Fruit fly (Drosophila melanogaster) whole organism, embryonic: ENCODE results near the gene CG10011.
A peak's percentile ranks its signal among the peaks of the same experiment; 100 is the strongest.

ENCODE experiments used
- Adf1 ChIP-seq: fragments of 200-800 bp; sonication (Bioruptor generic); IDR thresholded peaks from 2 replicates; pipeline ENCODE4 v1.3.6; 2022; ENCODE audit warnings: missing biosample characterization, missing genetic modification characterization
- CG11504 ChIP-seq: fragments of 200-800 bp; sonication (Bioruptor generic); optimal IDR thresholded peaks from 3 replicates; lab custom pipeline; 2019; ENCODE audit warnings: missing biosample characterization, mild to moderate bottlenecking, missing genetic modification characterization, moderate library complexity
- CG11560 ChIP-seq: fragments of 200-800 bp; sonication (Bioruptor generic); IDR thresholded peaks from 3 replicates; pipeline ENCODE4 v1.3.6; 2022; ENCODE audit warnings: missing biosample characterization, missing genetic modification characterization
- CG11696 ChIP-seq: fragments of 200-800 bp; sonication (Bioruptor generic); IDR thresholded peaks from 2 replicates; pipeline ENCODE4 v1.3.6; 2022; ENCODE audit warnings: missing biosample characterization, missing genetic modification characterization
- CG12744 ChIP-seq: fragments of 200-800 bp; sonication (Bioruptor generic); optimal IDR thresholded peaks from 2 replicates; lab custom pipeline; 2016; ENCODE audit warnings: missing biosample characterization, missing genetic modification characterization
- CG13424 ChIP-seq: fragments of 200-800 bp; sonication (Bioruptor generic); optimal IDR thresholded peaks from 2 replicates; lab custom pipeline; 2019; ENCODE audit warnings: missing biosample characterization, mild to moderate bottlenecking, missing genetic modification characterization, moderate library complexity
- CG15601 ChIP-seq: fragments of 200-800 bp; sonication (Bioruptor generic); optimal IDR thresholded peaks from 3 replicates; lab custom pipeline; 2019; ENCODE audit warnings: missing biosample characterization, mild to moderate bottlenecking, missing genetic modification characterization, moderate library complexity
- CG1792 ChIP-seq: fragments of 200-800 bp; sonication (Bioruptor generic); optimal IDR thresholded peaks from 2 replicates; lab custom pipeline; 2016; ENCODE audit warnings: missing biosample characterization, missing genetic modification characterization
- CG18262 ChIP-seq: fragments of 200-800 bp; optimal IDR thresholded peaks from 3 replicates; lab custom pipeline; 2019; ENCODE audit warnings: missing biosample characterization, mild to moderate bottlenecking, missing genetic modification characterization, moderate library complexity
- CG2129 ChIP-seq: fragments of 200-800 bp; sonication (Bioruptor generic); IDR thresholded peaks from 2 replicates; pipeline ENCODE4 v1.3.6; 2022; ENCODE audit warnings: missing biosample characterization, missing genetic modification characterization; ENCODE audit not compliant: partially characterized antibody
- CG2202 ChIP-seq: fragments of 200-800 bp; sonication (Bioruptor generic); optimal IDR thresholded peaks from 2 replicates; lab custom pipeline; 2018; ENCODE audit warnings: missing biosample characterization, mild to moderate bottlenecking, missing genetic modification characterization
- CG32767 ChIP-seq: fragments of 200-800 bp; sonication (Bioruptor generic); IDR thresholded peaks from 2 replicates; pipeline ENCODE4 v1.3.6; 2022; ENCODE audit warnings: missing biosample characterization, missing genetic modification characterization
- CG32772 ChIP-seq: fragments of 200-800 bp; sonication (Bioruptor generic); IDR thresholded peaks from 2 replicates; pipeline ENCODE4 v1.3.6; 2022; ENCODE audit warnings: missing biosample characterization, missing genetic modification characterization
- CG4360 ChIP-seq: fragments of 200-800 bp; sonication (Bioruptor generic); IDR thresholded peaks from 2 replicates; pipeline ENCODE4 v1.3.6; 2022; ENCODE audit warnings: missing biosample characterization, missing genetic modification characterization
- CG8281 ChIP-seq: fragments of 200-800 bp; sonication (Bioruptor generic); optimal IDR thresholded peaks from 2 replicates; lab custom pipeline; 2018; ENCODE audit warnings: missing biosample characterization, mild to moderate bottlenecking, missing genetic modification characterization, moderate library complexity
- CG8388 ChIP-seq: fragments of 200-800 bp; sonication (Bioruptor generic); optimal IDR thresholded peaks from 2 replicates; lab custom pipeline; 2019; ENCODE audit warnings: missing biosample characterization, mild to moderate bottlenecking, missing genetic modification characterization, moderate library complexity
- CG8924 ChIP-seq: fragments of 200-800 bp; optimal IDR thresholded peaks from 3 replicates; lab custom pipeline; 2019; ENCODE audit warnings: missing biosample characterization, mild to moderate bottlenecking, missing genetic modification characterization, moderate library complexity
- CoRest ChIP-seq: fragments of 200-800 bp; sonication (Bioruptor generic); optimal IDR thresholded peaks from 3 replicates; lab custom pipeline; 2018; ENCODE audit warnings: missing biosample characterization, mild to moderate bottlenecking, missing genetic modification characterization, moderate library complexity
- Ets65A ChIP-seq: fragments of 200-800 bp; sonication (Bioruptor generic); peaks from one replicate; lab custom pipeline; 2016; ENCODE audit warnings: missing biosample characterization, missing genetic modification characterization
- Gug ChIP-seq: fragments of 200-800 bp; sonication (Bioruptor generic); IDR thresholded peaks from 4 replicates; pipeline ENCODE4 v1.3.6; 2022; ENCODE audit warnings: missing biosample characterization, missing genetic modification characterization
- H2.0 ChIP-seq: fragments of 200-800 bp; sonication (Bioruptor generic); IDR thresholded peaks from 2 replicates; pipeline ENCODE4 v1.3.6; 2022; ENCODE audit warnings: missing biosample characterization, missing genetic modification characterization
- HHEX ChIP-seq: fragments of 200-800 bp; sonication (Bioruptor generic); optimal IDR thresholded peaks from 3 replicates; lab custom pipeline; 2017; ENCODE audit warnings: missing biosample characterization, mild to moderate bottlenecking, missing genetic modification characterization, missing genetic modification reagents
- Hr3 ChIP-seq: fragments of 200-800 bp; sonication (Bioruptor generic); optimal IDR thresholded peaks from 3 replicates; lab custom pipeline; 2016; ENCODE audit warnings: missing biosample characterization, missing genetic modification characterization
- MTF-1 ChIP-seq: fragments of 200-800 bp; sonication (Bioruptor generic); optimal IDR thresholded peaks from 2 replicates; lab custom pipeline; 2018; ENCODE audit warnings: missing biosample characterization, mild to moderate bottlenecking, missing genetic modification characterization, borderline replicate concordance
- Mes4 ChIP-seq: fragments of 200-800 bp; sonication (Bioruptor generic); optimal IDR thresholded peaks from 2 replicates; lab custom pipeline; 2016; ENCODE audit warnings: missing biosample characterization, missing genetic modification characterization
- NFAT ChIP-seq: fragments of 200-800 bp; sonication (Bioruptor generic); IDR thresholded peaks from 2 replicates; pipeline ENCODE4 v1.3.6; 2022; ENCODE audit warnings: missing biosample characterization, missing genetic modification characterization
- Pdp1 ChIP-seq, 2 experiments: fragments of 200-800 bp; sonication (Bioruptor generic); optimal IDR thresholded peaks; 3 replicates each; lab custom pipeline; 2016; ENCODE audit warnings: missing biosample characterization in 2 of 2, missing genetic modification characterization in 2 of 2, mild to moderate bottlenecking in 1 of 2, moderate library complexity in 1 of 2
- Rfx ChIP-seq: fragments of 200-800 bp; sonication (Bioruptor generic); IDR thresholded peaks from 2 replicates; pipeline ENCODE4 v1.3.6; 2022; ENCODE audit warnings: missing biosample characterization, missing genetic modification characterization
- Spps ChIP-seq: fragments of 200-800 bp; sonication (Bioruptor generic); optimal IDR thresholded peaks from 2 replicates; lab custom pipeline; 2018; ENCODE audit warnings: missing biosample characterization, mild to moderate bottlenecking, missing genetic modification characterization
- bsh ChIP-seq, 2 experiments: fragments of 200-800 bp; sonication (Bioruptor generic); optimal IDR thresholded peaks; 2 replicates each; lab custom pipeline; 2017 to 2018; ENCODE audit warnings: mild to moderate bottlenecking in 2 of 2, missing biosample characterization in 2 of 2, missing genetic modification characterization in 2 of 2, moderate library complexity in 1 of 2
- croc ChIP-seq: fragments of 200-800 bp; sonication (Bioruptor generic); conservative IDR thresholded peaks from 3 replicates; pipeline ENCODE4 v1.3.6; 2022; ENCODE audit warnings: missing biosample characterization, missing genetic modification characterization
- fd102C ChIP-seq: fragments of 200-800 bp; sonication (Bioruptor generic); optimal IDR thresholded peaks from 2 replicates; lab custom pipeline; 2018; ENCODE audit warnings: missing biosample characterization, mild to moderate bottlenecking, missing genetic modification characterization, moderate library complexity
- hbn ChIP-seq: fragments of 200-800 bp; sonication (Bioruptor generic); IDR thresholded peaks from 2 replicates; pipeline ENCODE4 v1.3.6; 2022; ENCODE audit warnings: missing biosample characterization, missing genetic modification characterization; ENCODE audit not compliant: partially characterized antibody
- hkb ChIP-seq, 2 experiments: fragments of 200-800 bp in 1 of 2; fragments of >200 bp in 1 of 2; sonication (Bioruptor generic) in 1 of 2; IDR thresholded peaks in 1 of 2; optimal IDR thresholded peaks in 1 of 2; 2 replicates each; pipeline versions ENCODE4 v1.3.6 to Lab custom; 2017 to 2022; ENCODE audit warnings: missing biosample characterization in 1 of 2, missing genetic modification characterization in 1 of 2
- hth ChIP-seq: fragments of >200 bp; optimal IDR thresholded peaks from 2 replicates; lab custom pipeline; 2017; ENCODE audit warnings: inconsistent platforms
- kni ChIP-seq: fragments of 200-800 bp; sonication (Bioruptor generic); optimal IDR thresholded peaks from 3 replicates; lab custom pipeline; 2017; ENCODE audit warnings: mild to moderate bottlenecking, missing biosample characterization, missing genetic modification reagents, missing genetic modification characterization
- pros ChIP-seq: fragments of 200-800 bp; sonication (Bioruptor generic); optimal IDR thresholded peaks from 3 replicates; lab custom pipeline; 2019; ENCODE audit warnings: missing biosample characterization, mild to moderate bottlenecking, missing genetic modification characterization, moderate library complexity
- ranshi ChIP-seq: fragments of 200-800 bp; sonication (Bioruptor generic); IDR thresholded peaks from 2 replicates; pipeline ENCODE4 v1.3.6; 2022; ENCODE audit warnings: missing biosample characterization, missing genetic modification characterization
- shn ChIP-seq: fragments of 200-800 bp; sonication (Bioruptor generic); optimal IDR thresholded peaks from 3 replicates; lab custom pipeline; 2016; ENCODE audit warnings: missing biosample characterization, missing genetic modification characterization
- sima ChIP-seq: fragments of 200-800 bp; sonication (Bioruptor generic); optimal IDR thresholded peaks from 2 replicates; lab custom pipeline; 2016; ENCODE audit warnings: missing biosample characterization, missing genetic modification characterization
- sqz ChIP-seq: fragments of 200-800 bp; sonication (Bioruptor generic); optimal IDR thresholded peaks from 3 replicates; lab custom pipeline; 2018; ENCODE audit warnings: missing biosample characterization, mild to moderate bottlenecking, missing genetic modification characterization
- trem ChIP-seq: fragments of 200-800 bp; optimal IDR thresholded peaks from 3 replicates; lab custom pipeline; 2019; ENCODE audit warnings: missing biosample characterization, mild to moderate bottlenecking, missing genetic modification characterization, moderate library complexity
- twi ChIP-seq: fragments of 200-800 bp; optimal IDR thresholded peaks from 2 replicates; lab custom pipeline; 2019; ENCODE audit warnings: missing biosample characterization, mild to moderate bottlenecking, missing genetic modification characterization, moderate library complexity

CG10011 gene

dm6 chr3R:28631753-28632152 lies 3.1 kb downstream of the CG10011 start (continued):
- TF ChIP-seq ranshi (GFP tag; lab: Robert Waterston, UW), result peak; percentile 64; the same call in 1 of the 2 replicates
- no peak for TF ChIP-seq pros (GFP tag; lab: Kevin White, UChicago)
- TF ChIP-seq fd102C, result peak; percentile 69
- peak; percentile 53; the same call in 3 of the 4 replicates for TF ChIP-seq Gug (GFP tag; lab: Robert Waterston, UW)
- no peak for TF ChIP-seq hbn (GFP tag; lab: Robert Waterston, UW)
- peak; percentile 71 for TF ChIP-seq CG11504 (tag; lab: Kevin White, UChicago)
- no peak for TF ChIP-seq NFAT
- no peak for TF ChIP-seq CG8281 (tag; lab: Kevin White, UChicago)
- peak; percentile 9 for TF ChIP-seq CG13424 (tag; lab: Kevin White, UChicago)
- TF ChIP-seq trem (tag; lab: Kevin White, UChicago), result peak; percentile 46
- TF ChIP-seq CG2129 (GFP tag; lab: Robert Waterston, UW), result no peak
- TF ChIP-seq bsh (GFP tag; optimal IDR thresholded peaks at IDR 0.05; lab: Kevin White, UChicago), result peak in 1 of 2 experiments; percentile 40
- TF ChIP-seq Hr3, result peak; percentile 41
- peak; percentile 44; the same call in 1 of the 2 replicates for TF ChIP-seq CG32772 (GFP tag; lab: Robert Waterston, UW)
- TF ChIP-seq Rfx (GFP tag; lab: Robert Waterston, UW), result peak; percentile 51; the same call in 1 of the 2 replicates
- TF ChIP-seq croc (GFP tag; lab: Robert Waterston, UW), result peak; percentile 39; the same call in 1 of the 3 replicates
- no peak for TF ChIP-seq Adf1 (GFP tag; lab: Robert Waterston, UW)
- TF ChIP-seq CG4360 (GFP tag; lab: Robert Waterston, UW), result no peak
- TF ChIP-seq CG1792 (GFP tag; lab: Kevin White, UChicago), result peak; percentile 59
- TF ChIP-seq Mes4 (GFP tag; lab: Kevin White, UChicago), result peak; percentile 16
- TF ChIP-seq kni, result no peak
- TF ChIP-seq H2.0 (GFP tag; lab: Robert Waterston, UW), result peak; percentile 55
- TF ChIP-seq twi (tag; lab: Kevin White, UChicago), result peak; percentile 60
- TF ChIP-seq shn (GFP tag; lab: Kevin White, UChicago), result no peak
- TF ChIP-seq CG32767 (GFP tag; lab: Robert Waterston, UW), result no peak
- no peak for TF ChIP-seq CG2202 (tag; lab: Kevin White, UChicago)
- TF ChIP-seq CoRest, result peak; percentile 26
- TF ChIP-seq hkb (optimal IDR thresholded peaks at IDR 0.05; lab: Kevin White, UChicago), result no peak
- peak; percentile 50; the same call in 1 of the 2 replicates for TF ChIP-seq hkb (GFP tag; IDR thresholded peaks at IDR 0.05; lab: Robert Waterston, UW)
- TF ChIP-seq Spps, result peak; percentile 24
- TF ChIP-seq CG18262 (tag; lab: Kevin White, UChicago), result peak; percentile 60
- no peak for TF ChIP-seq CG12744 (GFP tag; lab: Kevin White, UChicago)
- 0 out of 2 replicates have a peak, but pooled peaks have one; percentile 20 for TF ChIP-seq CG11696 (GFP tag; lab: Robert Waterston, UW)
- no peak for TF ChIP-seq hth
- peak; percentile 4 for TF ChIP-seq HHEX (GFP tag; lab: Kevin White, UChicago)
- no peak for TF ChIP-seq CG15601 (tag; lab: Kevin White, UChicago)
- TF ChIP-seq CG8924 (tag; lab: Kevin White, UChicago), result peak; percentile 68
- no peak for TF ChIP-seq CG11560 (tag; lab: Robert Waterston, UW)
- peak; percentile 52 for TF ChIP-seq CG8388 (GFP tag; lab: Kevin White, UChicago)
- peak; percentile 90 for TF ChIP-seq Ets65A (GFP tag; lab: Kevin White, UChicago)
- TF ChIP-seq MTF-1, result peak; percentile 46

dm6 chr3R:28630861-28631260 lies 4.0 kb downstream of the CG10011 start:
- TF ChIP-seq Pdp1 (GFP tag; optimal IDR thresholded peaks at IDR 0.05; lab: Kevin White, UChicago) (peak in 1 of 2 experiments; percentile 34), sima (GFP tag; lab: Kevin White, UChicago) (no peak), sqz (GFP tag; lab: Kevin White, UChicago) (peak; percentile 13)
